Worm (Caenorhabditis elegans): ENCODE data around the gene Y37H2A.7.

DNA sequence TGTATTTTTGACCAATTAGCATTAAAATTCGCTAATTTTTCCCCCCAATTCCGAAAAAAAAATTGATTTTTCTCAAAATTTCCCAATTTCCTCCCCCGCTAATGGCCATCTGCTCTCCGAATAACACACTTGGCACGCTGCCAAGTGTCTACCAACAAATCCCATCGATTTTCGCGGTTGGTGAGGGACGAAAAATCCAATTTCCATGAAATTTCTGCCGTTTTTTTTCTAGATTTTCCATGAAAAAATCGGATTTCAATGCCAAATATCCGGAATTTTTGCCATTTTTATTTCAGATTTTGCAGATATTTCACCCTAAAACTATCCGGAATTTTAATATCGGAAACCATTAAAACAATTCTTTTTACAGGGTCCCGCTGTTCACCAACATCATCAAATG is 24.8 kb downstream of the Y37H2A.7 start:
- no peak for TF ChIP-seq med-1 (GFP tag; optimal IDR thresholded peaks at IDR 0.05; ENCODE audit: insufficient read depth)
- TF ChIP-seq tab-1 (GFP tag; IDR thresholded peaks at IDR 0.05): no peak
- TF ChIP-seq klf-2 (GFP tag; conservative IDR thresholded peaks at IDR 0.05): no peak
- no peak for TF ChIP-seq flt-1 (GFP tag; IDR thresholded peaks at IDR 0.05)

Data from whole organism, midembryonic.